Worm (Caenorhabditis elegans) whole organism, L1 larva: ENCODE results near the gene ttc-7.

Source experiments
- C04F5.9 ChIP-seq: sonication (generic microtip); optimal IDR thresholded peaks from 2 replicates; lab custom pipeline; 2016; ENCODE audit warnings: missing genetic modification characterization, missing compliant biosample characterization
- C34B4.2 ChIP-seq: sonication (generic microtip); optimal IDR thresholded peaks from 2 replicates; lab custom pipeline; 2017; ENCODE audit warnings: mild to moderate bottlenecking, missing genetic modification characterization, missing compliant biosample characterization
- F16B12.6 ChIP-seq: fragments of 150-350 bp; optimal IDR thresholded peaks from 2 replicates; lab custom pipeline; 2014; ENCODE audit warnings: missing biosample characterization, missing genetic modification characterization
- Y116A8C.19 ChIP-seq: sonication (generic microtip); optimal IDR thresholded peaks from 2 replicates; lab custom pipeline; 2016; ENCODE audit warnings: missing compliant biosample characterization, missing genetic modification characterization, borderline replicate concordance
- ceh-63 ChIP-seq: fragments of 200-800 bp; sonication (Bioruptor generic); optimal IDR thresholded peaks from 2 replicates; lab custom pipeline; 2018; ENCODE audit warnings: mild to moderate bottlenecking, missing genetic modification characterization, missing compliant biosample characterization
- dsc-1 ChIP-seq: sonication (generic microtip); optimal IDR thresholded peaks from 2 replicates; lab custom pipeline; 2016; ENCODE audit warnings: mild to moderate bottlenecking, missing genetic modification characterization, missing compliant biosample characterization
- efl-1 ChIP-seq, 4 experiments: fragments of 150-350 bp; optimal IDR thresholded peaks in 3 of 4; peaks in 1 of 4; 1 replicate in 1 of 4; 2 replicates in 3 of 4; lab custom pipeline; 2014; ENCODE audit warnings: missing biosample characterization in 2 of 4, missing genetic modification characterization in 2 of 4, missing genetic modification reagents in 2 of 4
- egl-13 ChIP-seq: sonication (generic microtip); optimal IDR thresholded peaks from 2 replicates; lab custom pipeline; 2016; ENCODE audit warnings: missing genotype, missing genetic modification reagents, missing genetic modification characterization, missing compliant biosample characterization
- elt-2 ChIP-seq: sonication (generic microtip); optimal IDR thresholded peaks from 2 replicates; lab custom pipeline; 2016; ENCODE audit warnings: missing genetic modification characterization, mild to moderate bottlenecking, inconsistent platforms, missing compliant biosample characterization, missing genetic modification reagents
- elt-3 ChIP-seq, 6 experiments: fragments of 150-350 bp in 1 of 6; sonication (generic microtip); optimal IDR thresholded peaks; 2 replicates each; lab custom pipeline; 2017 to 2018; ENCODE audit warnings: missing biosample characterization in 6 of 6, missing genetic modification characterization in 6 of 6, inconsistent platforms in 1 of 6
- fkh-10 ChIP-seq: sonication (generic microtip); optimal IDR thresholded peaks from 2 replicates; lab custom pipeline; 2017; ENCODE audit warnings: missing biosample characterization, missing genetic modification reagents, missing genetic modification characterization
- fkh-4 ChIP-seq: sonication (generic microtip); optimal IDR thresholded peaks from 2 replicates; lab custom pipeline; 2016; ENCODE audit warnings: missing compliant biosample characterization, missing genetic modification characterization, borderline replicate concordance
- fos-1 ChIP-seq: fragments of 150-350 bp; optimal IDR thresholded peaks from 2 replicates; lab custom pipeline; 2014; ENCODE audit warnings: missing biosample characterization, missing genetic modification characterization
- hlh-4 ChIP-seq: sonication (generic microtip); optimal IDR thresholded peaks from 2 replicates; lab custom pipeline; 2016; ENCODE audit warnings: mild to moderate bottlenecking, missing genetic modification characterization, missing compliant biosample characterization
- irx-1 ChIP-seq: sonication (generic microtip); optimal IDR thresholded peaks from 2 replicates; lab custom pipeline; 2016; ENCODE audit warnings: missing genetic modification characterization, missing compliant biosample characterization
- isw-1 ChIP-seq: fragments of 200-800 bp; sonication (Bioruptor generic); IDR thresholded peaks from 2 replicates; pipeline ENCODE4 v1.3.6; 2022; ENCODE audit warnings: missing genetic modification characterization, missing compliant biosample characterization
- lin-13 ChIP-seq: fragments of 150-350 bp; optimal IDR thresholded peaks from 2 replicates; lab custom pipeline; 2014; ENCODE audit warnings: missing biosample characterization, missing genetic modification reagents, missing genetic modification characterization
- lin-14 ChIP-seq: fragments of 200-800 bp; sonication (Bioruptor generic); optimal IDR thresholded peaks from 2 replicates; lab custom pipeline; 2018; ENCODE audit warnings: mild to moderate bottlenecking, missing genetic modification characterization, moderate library complexity, missing compliant biosample characterization
- lin-15B ChIP-seq: fragments of 150-350 bp; sonication (generic microtip); optimal IDR thresholded peaks from 3 replicates; lab custom pipeline; 2014; ENCODE audit warnings: missing biosample characterization, missing genetic modification characterization
- lin-39 ChIP-seq: fragments of 150-350 bp; optimal IDR thresholded peaks from 2 replicates; lab custom pipeline; 2014; ENCODE audit warnings: missing biosample characterization, missing genetic modification reagents, missing genetic modification characterization
- mab-9 ChIP-seq: fragments of 200-800 bp; sonication (Bioruptor generic); IDR thresholded peaks from 2 replicates; pipeline ENCODE4 v1.3.6; 2022; ENCODE audit warnings: missing genetic modification reagents, missing genetic modification characterization, missing compliant biosample characterization
- mep-1 ChIP-seq: fragments of 150-350 bp; optimal IDR thresholded peaks from 2 replicates; lab custom pipeline; 2014; ENCODE audit warnings: missing biosample characterization, missing genetic modification characterization
- nhr-11 ChIP-seq: fragments of 150-350 bp; optimal IDR thresholded peaks from 2 replicates; lab custom pipeline; 2014; ENCODE audit warnings: missing biosample characterization, missing genetic modification characterization
- nhr-12 ChIP-seq: sonication (generic microtip); optimal IDR thresholded peaks from 2 replicates; lab custom pipeline; 2017; ENCODE audit warnings: missing biosample characterization, missing genetic modification characterization
- nhr-19 ChIP-seq: fragments of 200-800 bp; sonication (Bioruptor generic); conservative IDR thresholded peaks from 2 replicates; pipeline ENCODE4 v1.3.6; 2022; ENCODE audit warnings: missing genetic modification characterization, missing compliant biosample characterization
- nhr-237 ChIP-seq: fragments of 150-350 bp; optimal IDR thresholded peaks from 2 replicates; lab custom pipeline; 2014; ENCODE audit warnings: missing biosample characterization, missing genetic modification characterization
- nhr-71 ChIP-seq: sonication (generic microtip); optimal IDR thresholded peaks from 2 replicates; lab custom pipeline; 2016; ENCODE audit warnings: mild to moderate bottlenecking, missing genetic modification characterization, moderate library complexity, missing compliant biosample characterization
- nhr-85 ChIP-seq: sonication (generic microtip); peaks from one replicate; lab custom pipeline; 2016; ENCODE audit warnings: missing genetic modification characterization, inconsistent platforms, missing compliant biosample characterization
- nhr-90 ChIP-seq: sonication (generic microtip); optimal IDR thresholded peaks from 2 replicates; lab custom pipeline; 2016; ENCODE audit warnings: mild to moderate bottlenecking, missing genetic modification characterization, missing compliant biosample characterization; ENCODE audit not compliant: poor library complexity
- pag-3 ChIP-seq: sonication (generic microtip); optimal IDR thresholded peaks from 2 replicates; lab custom pipeline; 2017; ENCODE audit warnings: missing genetic modification characterization, mild to moderate bottlenecking, missing compliant biosample characterization, antibody characterized with exemption, borderline replicate concordance; ENCODE audit not compliant: insufficient read depth
- pax-3 ChIP-seq: fragments of 200-800 bp; sonication (Bioruptor generic); optimal IDR thresholded peaks from 2 replicates; lab custom pipeline; 2018; ENCODE audit warnings: mild to moderate bottlenecking, missing genetic modification characterization, moderate library complexity, missing compliant biosample characterization
- snpc-4 ChIP-seq: fragments of 150-350 bp; optimal IDR thresholded peaks from 2 replicates; lab custom pipeline; 2014; ENCODE audit warnings: missing biosample characterization, missing genetic modification characterization
- sox-4 ChIP-seq: sonication (generic microtip); optimal IDR thresholded peaks from 2 replicates; lab custom pipeline; 2016; ENCODE audit warnings: missing genetic modification characterization, missing compliant biosample characterization
- tbx-2 ChIP-seq: sonication (generic microtip); optimal IDR thresholded peaks from 2 replicates; lab custom pipeline; 2016; ENCODE audit warnings: missing genetic modification characterization, missing compliant biosample characterization
- unc-130 ChIP-seq: fragments of 150-350 bp; optimal IDR thresholded peaks from 2 replicates; lab custom pipeline; 2017; ENCODE audit warnings: missing biosample characterization, missing genetic modification characterization, inconsistent platforms
- unc-30 ChIP-seq: sonication (generic microtip); optimal IDR thresholded peaks from 2 replicates; lab custom pipeline; 2017; ENCODE audit warnings: missing biosample characterization, missing genetic modification characterization
- unc-86 ChIP-seq: sonication (generic microtip); optimal IDR thresholded peaks from 2 replicates; lab custom pipeline; 2016; ENCODE audit warnings: missing genetic modification characterization, missing compliant biosample characterization
- unc-98 ChIP-seq: fragments of 200-800 bp; sonication (Bioruptor generic); IDR thresholded peaks from 2 replicates; pipeline ENCODE4 v1.3.6; 2022; ENCODE audit warnings: missing genetic modification characterization, missing compliant biosample characterization
- xbp-1 ChIP-seq: sonication (generic microtip); optimal IDR thresholded peaks from 2 replicates; lab custom pipeline; 2016; ENCODE audit warnings: missing genetic modification characterization, missing compliant biosample characterization
- ztf-11 ChIP-seq, 2 experiments: sonication (generic microtip); optimal IDR thresholded peaks; 2 replicates each; lab custom pipeline; 2016 to 2017; ENCODE audit warnings: missing genetic modification characterization in 2 of 2, missing biosample characterization in 1 of 2, missing compliant biosample characterization in 1 of 2
- ztf-4 ChIP-seq: fragments of 150-350 bp; optimal IDR thresholded peaks from 2 replicates; lab custom pipeline; 2014; ENCODE audit warnings: missing biosample characterization, missing genetic modification characterization

The ttc-7 gene

DNA sequence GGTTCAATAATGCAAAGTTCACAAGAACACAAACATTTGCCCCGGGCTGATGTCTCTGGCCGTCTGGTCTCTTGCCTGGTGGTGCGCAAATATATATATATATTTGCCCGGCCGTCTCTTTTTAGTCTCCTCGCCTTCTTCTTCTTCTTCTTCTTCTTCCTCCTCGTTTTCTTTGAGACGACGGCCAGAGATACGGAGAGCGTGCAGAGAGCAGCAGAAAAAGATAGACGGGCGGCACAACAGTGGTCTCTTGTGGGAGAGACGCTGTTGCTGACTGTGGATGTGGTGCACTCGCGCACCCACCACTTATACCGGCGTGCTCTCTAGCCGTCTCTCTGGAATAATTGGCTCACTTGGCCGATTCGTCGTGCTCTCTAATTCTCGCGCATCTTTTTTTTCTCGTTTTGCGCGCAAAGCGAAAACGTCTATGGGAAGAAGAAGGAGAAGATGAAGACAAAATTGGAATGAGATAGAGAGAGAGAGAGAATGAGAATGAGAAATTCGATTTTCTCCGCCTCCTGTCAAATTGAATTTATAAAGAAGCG lies 61.0 kb downstream of the ttc-7 start (continued):
- peak; percentile 98 for TF ChIP-seq irx-1
- peak; percentile 86 for TF ChIP-seq elt-2 (tag; lab: Kevin White, UChicago)
- TF ChIP-seq lin-15B (tag; lab: Kevin White, UChicago) = no peak
- TF ChIP-seq nhr-85 = peak; percentile 100
- no peak for TF ChIP-seq hlh-4
- peak; percentile 85 for TF ChIP-seq nhr-237
- peak; percentile 87 for TF ChIP-seq mep-1 (tag; lab: Kevin White, UChicago)
- peak; percentile 77 for TF ChIP-seq C04F5.9 (tag; lab: Kevin White, UChicago)
- peak; percentile 86 for TF ChIP-seq fkh-4 (tag; lab: Kevin White, UChicago)
- peak; percentile 91 for TF ChIP-seq nhr-11 (tag; lab: Kevin White, UChicago)
- peak; percentile 86 for TF ChIP-seq lin-39 (tag; lab: Kevin White, UChicago)
- TF ChIP-seq F16B12.6 (tag; lab: Kevin White, UChicago) = peak; percentile 37
- TF ChIP-seq sox-4 (tag; lab: Kevin White, UChicago) = peak; percentile 95
- TF ChIP-seq nhr-12 (tag; lab: Kevin White, UChicago) = peak; percentile 41
- TF ChIP-seq pax-3 (tag; lab: Kevin White, UChicago) = peak; percentile 97
- peak; percentile 100 for TF ChIP-seq nhr-71
- peak; percentile 44 to 94 for TF ChIP-seq ztf-11 (tag; optimal IDR thresholded peaks at IDR 0.05; lab: Kevin White, UChicago)
- peak; percentile 97 for TF ChIP-seq nhr-90 (tag; lab: Kevin White, UChicago)
- peak; percentile 80 for TF ChIP-seq fos-1 (tag; lab: Kevin White, UChicago)
- TF ChIP-seq ceh-63 = peak; percentile 84
- TF ChIP-seq dsc-1 (tag; lab: Kevin White, UChicago) = peak; percentile 98
- peak; percentile 96 for TF ChIP-seq fkh-10 (GFP tag; lab: Kevin White, UChicago)
- TF ChIP-seq C34B4.2 (tag; lab: Kevin White, UChicago) = peak; percentile 76
- peak; percentile 81 for TF ChIP-seq isw-1
- TF ChIP-seq lin-13 (GFP tag; lab: Kevin White, UChicago) = peak; percentile 78
- peak; percentile 99 for TF ChIP-seq egl-13 (tag; lab: Kevin White, UChicago)
- TF ChIP-seq pag-3 (tag; lab: Kevin White, UChicago) = peak; percentile 60
- TF ChIP-seq nhr-19 (GFP tag; lab: Robert Waterston, UW) = peak; percentile 97
- TF ChIP-seq snpc-4 (tag; lab: Kevin White, UChicago) = peak; percentile 81
- peak; percentile 100 for TF ChIP-seq unc-86
- peak; percentile 40; the same call in 1 of the 2 replicates for TF ChIP-seq unc-98
- TF ChIP-seq Y116A8C.19 (tag; lab: Kevin White, UChicago) = peak; percentile 16
- peak; percentile 88 for TF ChIP-seq mab-9 (GFP tag; lab: Robert Waterston, UW)
- peak; percentile 100 for TF ChIP-seq lin-14 (GFP tag; lab: Kevin White, UChicago)
- TF ChIP-seq ztf-4 = peak; percentile 89
- TF ChIP-seq unc-30 (tag; lab: Kevin White, UChicago) = no peak
- TF ChIP-seq unc-130 (tag; lab: Kevin White, UChicago) = peak; percentile 48
- TF ChIP-seq tbx-2 (tag; lab: Kevin White, UChicago) = peak; percentile 100
- peak in 5 of 6 experiments; percentile 10 to 87 (median 82) for TF ChIP-seq elt-3 (tag; optimal IDR thresholded peaks at IDR 0.05; lab: Kevin White, UChicago)

DNA sequence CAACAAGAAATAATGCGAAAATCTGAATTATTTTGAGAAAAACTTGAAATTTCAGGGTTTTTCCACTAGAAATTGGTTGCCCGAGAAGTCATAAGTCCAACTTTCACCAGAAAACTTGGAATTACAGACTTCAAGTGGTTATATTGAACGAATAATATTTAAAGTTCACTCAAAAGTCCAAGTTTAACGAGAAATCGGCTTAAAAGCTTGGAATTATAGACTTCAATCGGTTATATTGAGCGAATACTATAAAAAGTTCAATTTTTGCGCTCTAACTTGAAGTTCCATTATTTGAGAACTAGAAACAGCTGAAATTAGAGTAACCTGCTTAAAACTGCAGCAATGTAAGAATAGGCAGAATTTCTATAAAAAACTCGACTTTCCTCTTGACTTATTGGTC lies 61.9 kb downstream of the ttc-7 start:
- no peak for TF ChIP-seq F16B12.6 (tag; lab: Kevin White, UChicago)
- no peak for TF ChIP-seq xbp-1 (tag; lab: Kevin White, UChicago)
- no peak for TF ChIP-seq efl-1 (optimal IDR thresholded peaks at IDR 0.05; lab: Kevin White, UChicago)
- TF ChIP-seq efl-1 (GFP tag; optimal IDR thresholded peaks at IDR 0.05 in 1 of 2; lab: Kevin White, UChicago) = peak in 1 of 2 experiments; percentile 75
